Fruit fly (Drosophila melanogaster) Kc167 (cell line): Measurements from ENCODE around the gene Kr-h1.

ENCODE experiments used
- Myc ChIP-seq: fragments of >200 bp; optimal IDR thresholded peaks from 2 replicates; lab custom pipeline; 2017; ENCODE audit warnings: missing external identifiers
- Sin3A ChIP-seq: fragments of >200 bp; optimal IDR thresholded peaks from 2 replicates; lab custom pipeline; 2018; ENCODE audit warnings: missing external identifiers
- h ChIP-seq: fragments of >200 bp; optimal IDR thresholded peaks from 3 replicates; lab custom pipeline; 2018; ENCODE audit warnings: missing external identifiers
- insv ChIP-seq: fragments of >200 bp; optimal IDR thresholded peaks from 3 replicates; lab custom pipeline; 2018; ENCODE audit warnings: missing external identifiers
- psq ChIP-seq: fragments of >200 bp; optimal IDR thresholded peaks from 2 replicates; lab custom pipeline; 2017; ENCODE audit warnings: missing external identifiers
- ttk ChIP-seq: sonication (Bioruptor generic); optimal IDR thresholded peaks from 2 replicates; lab custom pipeline; 2017; ENCODE audit warnings: missing external identifiers

Gene Kr-h1

DNA sequence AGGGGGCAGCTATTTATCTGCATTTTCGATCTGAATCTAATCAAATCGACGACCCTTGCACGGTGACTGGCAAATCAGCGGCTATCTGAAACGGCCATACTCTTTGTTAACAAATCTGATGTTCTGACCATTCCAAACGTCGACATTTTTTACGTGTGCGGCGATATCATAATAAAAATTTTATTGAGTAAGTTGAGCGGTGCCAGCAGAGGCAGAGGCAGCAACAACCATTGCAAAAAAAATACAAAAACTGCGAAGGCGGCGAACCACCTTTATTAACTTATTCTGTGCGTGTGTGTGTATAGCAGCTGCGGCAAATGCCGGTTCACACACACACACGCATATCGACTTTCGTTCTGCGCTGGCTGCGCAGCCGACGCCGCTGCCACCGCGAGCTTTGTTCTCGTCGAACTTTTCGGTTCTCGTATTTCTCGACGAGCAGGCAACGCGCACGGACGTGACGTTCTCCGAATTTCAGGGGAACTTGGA is at the start of gene Kr-h1:
Gene Kr-h1 (plus strand): TSS at position 447 of the 489 bp plus-strand sequence.
- no peak for TF ChIP-seq Myc (lab: Kevin White, UChicago)
- TF ChIP-seq Sin3A, result no peak
- TF ChIP-seq insv (lab: Kevin White, UChicago), result no peak
- no peak for TF ChIP-seq ttk (lab: Kevin White, UChicago)
- TF ChIP-seq psq (lab: Kevin White, UChicago), result no peak
- no peak for TF ChIP-seq h

DNA sequence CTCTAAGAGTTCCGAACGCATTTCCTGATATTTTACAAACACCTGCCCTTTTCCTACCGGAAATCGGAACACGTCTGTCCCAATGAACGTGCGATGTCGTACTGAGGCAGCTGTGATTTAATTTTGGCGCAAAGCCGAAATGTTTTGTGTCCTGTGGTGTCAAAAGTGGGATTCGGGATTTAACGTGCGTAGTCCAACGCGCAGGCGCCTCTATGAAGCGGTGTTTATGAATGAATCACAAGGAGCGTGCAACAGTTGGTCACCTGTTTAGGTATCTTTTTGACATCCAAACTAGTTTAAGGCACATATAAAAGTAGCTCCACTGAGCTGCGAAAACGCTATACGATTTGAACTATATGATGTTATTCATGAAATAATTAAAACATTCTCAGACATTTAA is 48.1 kb upstream of the Kr-h1 start, which contains the start of gene CG9109:
Gene CG9109 (minus strand): TSS at position 80 of the 400 bp plus-strand sequence.
- TF ChIP-seq h, result no peak
- no peak for TF ChIP-seq Sin3A
- no peak for TF ChIP-seq psq (lab: Kevin White, UChicago)
- no peak for TF ChIP-seq insv (lab: Kevin White, UChicago)
- TF ChIP-seq Myc (lab: Kevin White, UChicago), result no peak
- no peak for TF ChIP-seq ttk (lab: Kevin White, UChicago)

DNA sequence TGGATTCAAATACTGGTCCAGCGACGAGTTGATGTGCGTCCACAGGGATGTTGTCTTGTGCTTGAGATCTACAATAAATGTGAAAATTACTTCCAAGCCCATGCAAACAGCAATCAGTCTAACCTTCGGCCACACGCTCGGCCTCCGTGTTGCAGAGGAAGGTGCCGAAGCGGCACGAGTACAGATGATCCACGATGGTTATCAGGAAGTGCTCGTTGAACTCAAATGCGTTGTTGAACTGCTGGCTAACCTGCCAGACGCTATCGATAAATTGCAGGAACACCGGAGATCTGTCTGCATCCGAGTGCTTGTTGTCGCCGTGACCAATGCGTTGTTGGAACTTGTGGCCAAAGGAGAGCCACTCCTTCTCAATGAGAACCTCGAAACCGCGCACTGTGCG is 47.2 kb upstream of the Kr-h1 start:
- no peak for TF ChIP-seq psq (lab: Kevin White, UChicago)

DNA sequence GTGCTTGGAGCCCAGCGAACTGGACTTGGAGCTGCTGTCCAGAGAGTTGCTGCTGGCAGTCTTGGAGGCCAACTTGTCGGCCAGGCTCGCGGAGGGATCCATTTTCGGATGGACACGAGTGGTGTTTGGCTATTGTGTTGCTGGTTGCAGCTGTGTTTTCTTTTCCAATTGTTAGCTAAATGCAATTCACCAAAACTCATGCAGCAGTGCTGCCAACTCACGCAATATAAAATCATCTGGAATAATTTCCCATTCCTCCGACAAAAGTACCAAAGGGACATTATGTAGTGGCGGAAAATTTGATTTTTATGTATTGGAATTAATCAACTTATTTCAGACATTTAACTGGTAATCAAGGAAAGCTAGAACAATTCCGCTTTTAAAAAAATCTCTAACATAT is 45.7 kb upstream of the Kr-h1 start, which contains the start of gene mtm:
Gene mtm (minus strand): TSS at position 306 of the 400 bp plus-strand sequence.
- TF ChIP-seq Myc (lab: Kevin White, UChicago) (no peak), h (no peak), ttk (lab: Kevin White, UChicago) (no peak), Sin3A (no peak), psq (lab: Kevin White, UChicago) (no peak), insv (lab: Kevin White, UChicago) (no peak)

DNA sequence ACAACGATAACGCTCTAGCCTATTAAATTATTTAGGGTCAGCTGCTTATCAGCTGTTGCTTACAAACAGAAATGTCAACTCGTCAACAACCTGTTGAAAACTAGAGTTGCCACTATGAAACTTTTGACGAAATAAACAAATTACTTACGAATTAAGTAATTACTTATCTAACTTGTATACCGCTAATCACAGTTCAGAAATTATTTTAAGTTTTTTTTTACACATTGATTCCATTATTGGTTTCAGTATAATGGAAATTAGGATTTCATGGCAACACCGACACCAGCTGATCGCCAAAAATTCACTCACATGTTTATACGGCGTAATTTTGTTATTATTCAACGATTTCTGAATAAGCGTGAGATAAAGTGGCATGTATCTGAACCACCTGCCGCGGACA is 44.6 kb upstream of the Kr-h1 start, which contains the start of the genes CG9117 and CG31643:
Gene CG9117 (minus strand): TSS at position 73 of the 400 bp plus-strand sequence.
Gene CG31643 (plus strand): TSS at position 288 of the 400 bp plus-strand sequence.
- TF ChIP-seq psq (lab: Kevin White, UChicago), result no peak
- TF ChIP-seq Myc (lab: Kevin White, UChicago), result no peak
- no peak for TF ChIP-seq h
- no peak for TF ChIP-seq Sin3A
- TF ChIP-seq insv (lab: Kevin White, UChicago), result no peak
- no peak for TF ChIP-seq ttk (lab: Kevin White, UChicago)

DNA sequence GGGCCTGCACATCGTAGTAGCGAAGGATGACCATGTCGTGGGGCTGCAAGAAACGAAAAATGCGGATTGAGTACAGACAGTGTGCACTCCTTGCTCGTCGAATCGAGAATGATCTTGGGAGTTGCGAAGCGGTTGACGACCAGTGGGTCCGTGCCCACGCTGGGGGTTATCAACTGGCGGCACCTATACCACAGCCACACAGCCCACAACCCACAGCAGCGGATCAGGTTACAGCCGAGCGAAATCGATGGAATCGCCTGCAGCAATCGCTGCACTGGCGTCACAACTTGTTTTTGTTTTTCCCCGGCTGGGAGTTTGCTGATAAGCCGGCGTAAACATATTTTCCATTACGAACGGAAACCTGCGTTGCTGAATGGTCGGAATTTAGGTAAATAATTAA is 36.9 kb upstream of the Kr-h1 start:
- no peak for TF ChIP-seq insv (lab: Kevin White, UChicago)
- TF ChIP-seq psq (lab: Kevin White, UChicago), result no peak
- no peak for TF ChIP-seq ttk (lab: Kevin White, UChicago)
- TF ChIP-seq Myc (lab: Kevin White, UChicago), result no peak
- TF ChIP-seq Sin3A, result no peak
- TF ChIP-seq h, result no peak

DNA sequence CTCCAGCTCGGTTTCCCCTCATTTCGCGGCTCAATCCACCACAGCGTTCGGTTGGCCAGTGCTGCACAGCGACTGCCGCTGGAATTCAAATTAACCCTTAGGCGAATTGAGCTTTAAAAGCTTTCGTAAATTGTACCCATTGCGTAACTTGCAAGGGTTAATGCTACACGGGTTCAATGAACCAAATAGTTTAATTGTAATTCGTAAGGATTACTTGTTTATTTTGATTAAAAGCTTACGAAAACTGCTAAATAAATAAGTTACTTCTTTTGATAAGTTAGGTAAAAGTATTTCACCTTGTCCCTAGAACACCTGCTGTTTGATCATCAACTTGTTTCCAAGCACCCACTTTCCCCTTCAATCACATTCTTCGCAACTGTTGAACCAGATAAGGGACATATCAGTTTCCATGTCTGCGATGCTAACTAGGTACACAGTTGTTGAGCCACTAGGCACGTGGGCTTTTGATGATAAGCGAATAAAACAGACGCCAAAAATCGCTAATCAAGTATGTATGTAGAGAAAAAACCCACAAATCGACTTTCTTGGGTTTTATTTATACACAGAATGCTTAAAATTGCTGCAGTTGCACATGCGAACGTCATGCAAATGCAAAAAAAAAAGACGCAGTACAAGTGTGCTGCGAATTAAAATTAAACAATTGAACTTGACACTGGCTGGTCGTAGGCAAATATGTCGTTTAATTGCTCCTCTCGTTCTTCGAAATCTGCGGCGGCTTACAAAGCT is 36.3 kb upstream of the Kr-h1 start, which contains the start of gene Pfas:
Gene Pfas (minus strand): TSS at position 79 of the 747 bp plus-strand sequence.
- no peak for TF ChIP-seq Myc (lab: Kevin White, UChicago)
- no peak for TF ChIP-seq Sin3A
- TF ChIP-seq ttk (lab: Kevin White, UChicago), result no peak

DNA sequence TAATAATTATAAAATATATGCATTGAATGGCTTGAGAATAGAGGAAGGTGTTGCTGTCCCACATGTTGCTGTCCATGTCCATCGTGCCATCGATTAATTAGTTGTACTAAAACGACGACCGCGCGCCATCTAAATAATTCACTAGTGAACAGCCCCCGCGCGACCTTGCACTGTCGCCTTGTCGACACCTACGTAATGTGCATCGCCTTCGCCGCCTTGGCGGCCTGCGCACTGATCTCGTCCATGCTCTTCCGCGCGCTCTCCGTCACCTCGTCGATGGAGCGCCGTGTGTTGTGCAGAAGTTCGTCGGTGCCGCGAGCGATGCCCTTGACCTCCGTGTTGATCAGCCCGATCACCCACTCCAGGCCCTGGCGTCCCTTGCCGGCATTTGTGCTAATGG is 35.5 kb upstream of the Kr-h1 start:
- TF ChIP-seq insv (lab: Kevin White, UChicago) (no peak), psq (lab: Kevin White, UChicago) (no peak), ttk (lab: Kevin White, UChicago) (no peak), h (no peak), Myc (lab: Kevin White, UChicago) (no peak), Sin3A (no peak)

DNA sequence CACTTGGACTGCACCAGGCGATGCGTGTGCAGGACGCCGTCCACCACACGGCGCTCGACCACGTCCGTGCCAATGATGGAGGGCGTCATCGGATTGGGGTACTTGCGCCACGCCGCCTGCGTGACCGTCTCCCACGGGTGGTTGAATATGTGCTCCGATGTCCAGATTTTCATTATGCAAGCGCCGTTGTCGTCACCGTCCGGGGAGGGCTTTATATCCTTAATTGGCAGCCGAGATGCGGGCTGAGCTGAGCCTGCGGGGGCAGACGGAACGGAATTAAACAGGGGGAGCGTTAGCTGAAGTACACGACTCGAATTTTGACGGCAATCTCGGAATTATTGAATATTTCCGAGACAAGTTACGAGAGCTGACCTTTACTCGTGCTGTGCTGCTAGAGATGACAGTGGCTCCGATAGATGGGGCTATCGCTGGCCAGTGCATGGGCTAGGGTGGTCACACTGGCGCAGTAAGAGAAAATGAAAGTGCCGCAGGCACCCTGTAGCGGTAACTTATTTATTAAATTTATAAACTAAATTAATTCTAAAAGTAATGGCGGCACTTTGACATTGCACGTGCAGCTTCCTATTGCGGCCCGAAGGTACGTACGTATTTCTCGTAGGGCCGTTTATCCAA is 34.8 kb upstream of the Kr-h1 start, which contains the start of gene IPIP:
Gene IPIP (plus strand): TSS at position 475 of the 633 bp plus-strand sequence.
- TF ChIP-seq ttk (lab: Kevin White, UChicago) (no peak), Myc (lab: Kevin White, UChicago) (no peak), Sin3A (no peak), psq (lab: Kevin White, UChicago) (no peak), insv (lab: Kevin White, UChicago) (no peak), h (no peak)

DNA sequence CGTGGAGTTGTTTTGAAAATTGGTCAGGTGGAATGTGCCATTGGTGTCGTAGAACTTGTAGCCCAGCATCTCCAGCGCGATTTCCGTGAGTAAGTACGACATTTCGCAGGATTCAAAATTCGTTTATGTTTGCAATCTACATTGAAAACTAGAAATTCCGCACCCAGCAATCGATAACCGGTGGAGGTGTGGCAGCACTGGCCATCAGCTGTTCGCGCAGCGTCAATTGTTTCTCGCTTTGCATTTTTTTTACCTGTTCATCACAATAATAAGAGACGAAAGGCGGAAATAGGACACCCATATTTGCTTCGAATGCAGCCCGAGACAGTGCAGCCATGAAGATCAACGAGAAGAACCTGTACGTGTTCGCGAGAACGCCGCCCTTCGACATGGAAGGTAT is 33.9 kb upstream of the Kr-h1 start, which contains the start of the genes CG34179 and slmo:
Gene CG34179 (minus strand): TSS at position 165 of the 400 bp plus-strand sequence.
Gene slmo (minus strand): TSS at position 165 of the 400 bp plus-strand sequence.
- TF ChIP-seq psq (lab: Kevin White, UChicago) (no peak), h (no peak), ttk (lab: Kevin White, UChicago) (no peak), Sin3A (no peak), Myc (lab: Kevin White, UChicago) (no peak), insv (lab: Kevin White, UChicago) (no peak)

DNA sequence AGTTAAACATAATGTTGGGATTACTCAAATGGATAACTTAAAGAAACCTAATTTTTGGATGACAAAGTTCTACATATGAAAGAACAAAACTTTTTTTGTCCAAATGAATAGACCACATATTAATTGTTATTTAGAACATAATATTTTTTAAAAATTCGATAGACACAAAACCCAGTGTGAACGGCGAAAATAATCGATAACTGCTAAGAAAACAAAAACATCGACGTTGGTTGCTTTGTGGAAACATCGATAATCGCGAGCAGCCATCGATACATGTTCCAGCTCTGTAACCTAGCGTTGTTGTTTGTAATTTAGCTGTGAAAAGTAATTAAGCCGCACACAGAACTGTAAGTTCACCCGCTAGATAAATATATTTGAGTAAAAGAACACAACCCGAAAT is 31.8 kb upstream of the Kr-h1 start, which contains the start of gene CG9135:
Gene CG9135 (plus strand): TSS at position 226 of the 400 bp plus-strand sequence.
- TF ChIP-seq Sin3A (no peak), h (no peak), insv (lab: Kevin White, UChicago) (no peak), psq (lab: Kevin White, UChicago) (no peak), Myc (lab: Kevin White, UChicago) (no peak), ttk (lab: Kevin White, UChicago) (no peak)

DNA sequence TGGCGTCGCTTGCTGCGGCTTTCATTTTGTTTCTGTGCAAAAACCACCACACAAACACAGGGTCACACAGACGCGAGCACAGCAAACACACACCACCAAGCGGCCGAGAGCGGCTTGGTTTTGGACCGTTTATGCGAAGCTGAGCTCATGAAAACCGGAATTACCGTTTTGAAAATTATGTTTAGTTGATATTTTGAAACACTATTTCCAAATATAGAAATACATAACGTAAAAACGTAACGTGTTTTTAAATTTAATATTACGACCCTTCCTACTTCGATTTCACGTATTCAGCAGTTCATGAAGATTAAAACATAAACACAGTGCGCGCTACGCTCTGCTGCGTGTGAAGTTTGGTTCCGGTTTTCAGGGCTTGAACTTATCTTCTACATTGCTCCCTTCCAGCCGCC is 31.2 kb upstream of the Kr-h1 start:
- TF ChIP-seq Sin3A, result no peak
- TF ChIP-seq insv (lab: Kevin White, UChicago), result no peak
- TF ChIP-seq h, result no peak
- no peak for TF ChIP-seq ttk (lab: Kevin White, UChicago)
- TF ChIP-seq psq (lab: Kevin White, UChicago), result no peak
- no peak for TF ChIP-seq Myc (lab: Kevin White, UChicago)
